Worm (Caenorhabditis elegans) whole organism, L1 larva: Measurements from ENCODE around the gene inx-2.

Experiments
- ama-1 ChIP-seq: fragments of 150-350 bp; optimal IDR thresholded peaks from 2 replicates; lab custom pipeline; 2014
- fos-1 ChIP-seq: fragments of 150-350 bp; optimal IDR thresholded peaks from 2 replicates; lab custom pipeline; 2014; ENCODE audit warnings: missing biosample characterization, missing genetic modification characterization
- grh-1 ChIP-seq: fragments of 200-800 bp; sonication (Bioruptor generic); IDR thresholded peaks from 2 replicates; pipeline ENCODE4 v1.3.6; 2022; ENCODE audit warnings: missing genetic modification reagents, missing genetic modification characterization, missing compliant biosample characterization
- lin-39 ChIP-seq: fragments of 150-350 bp; optimal IDR thresholded peaks from 2 replicates; lab custom pipeline; 2014; ENCODE audit warnings: missing biosample characterization, missing genetic modification reagents, missing genetic modification characterization

ce11 chrX:11317939-11318338 is 21.4 kb upstream of the inx-2 start, which contains the start of gene hizr-1:
- TF ChIP-seq fos-1 (tag; lab: Kevin White, UChicago) (no peak), lin-39 (tag; lab: Kevin White, UChicago) (no peak), ama-1 (lab: Kevin White, UChicago) (no peak), grh-1 (no peak)
